Worm (Caenorhabditis elegans): ENCODE results near the gene ksr-1.

DNA sequence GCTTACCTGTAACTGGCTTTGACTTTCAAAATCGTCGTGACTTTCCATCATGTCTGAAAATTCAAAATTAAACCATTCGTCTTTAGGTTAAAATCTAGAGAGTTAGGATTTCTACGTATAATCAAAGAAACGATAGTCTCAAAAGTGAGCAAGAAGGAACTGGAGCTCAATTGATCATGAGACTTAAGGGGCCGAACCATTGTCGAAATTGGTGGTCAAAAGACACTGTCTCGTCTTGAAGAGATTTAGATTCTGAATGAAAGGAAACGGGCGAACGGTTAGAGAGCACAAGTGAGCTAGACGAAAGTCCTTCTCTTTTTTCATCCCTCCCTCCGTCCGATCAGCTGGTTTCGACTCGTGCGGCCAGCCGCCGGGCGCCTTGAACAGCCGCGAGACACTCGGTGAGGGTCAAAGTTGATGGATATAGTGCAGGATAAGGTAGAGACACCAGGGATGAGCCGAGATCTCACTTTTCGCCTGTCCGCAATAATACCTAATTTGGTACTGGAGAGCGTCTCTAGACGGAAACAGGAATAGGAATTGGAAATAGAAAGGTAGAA is 13.8 kb upstream of the ksr-1 start, which contains the start of gene M60.7:
- TF ChIP-seq nhr-11 (tag; optimal IDR thresholded peaks at IDR 0.05) = no peak
- TF ChIP-seq gmeb-1 (tag; optimal IDR thresholded peaks at IDR 0.05) = no peak
- no peak for TF ChIP-seq unc-39 (tag; optimal IDR thresholded peaks at IDR 0.05)
- no peak for TF ChIP-seq aly-2 (tag; optimal IDR thresholded peaks at IDR 0.05)
- no peak for TF ChIP-seq elt-1 (tag; optimal IDR thresholded peaks at IDR 0.05)
- TF ChIP-seq ztf-4 (tag; optimal IDR thresholded peaks at IDR 0.05) = no peak
